Worm (Caenorhabditis elegans): Measurements from ENCODE around the gene pafo-1.

pafo-1 gene

ce11 chrV:11521448-11521847, at the start of gene pafo-1:
pafo-1 (plus strand) TSS chrV:11521703.
- TF ChIP-seq dox-1 (GFP tag; IDR thresholded peaks at IDR 0.05): peak; percentile 95
- TF ChIP-seq chd-7 (tag; optimal IDR thresholded peaks at IDR 0.05): peak; percentile 7
- no peak for TF ChIP-seq zfh-2 (GFP tag; conservative IDR thresholded peaks at IDR 0.05)
- TF ChIP-seq ztf-28 (GFP tag; IDR thresholded peaks at IDR 0.05): no peak
- peak; percentile 61 for TF ChIP-seq madf-8 (GFP tag; conservative IDR thresholded peaks at IDR 0.05)
- TF ChIP-seq ZK185.1 (tag; optimal IDR thresholded peaks at IDR 0.05; ENCODE audit: poor library complexity, severe bottlenecking): peak; percentile 88
- TF ChIP-seq athp-1 (tag; optimal IDR thresholded peaks at IDR 0.05): peak; percentile 21
- TF ChIP-seq Y56A3A.18 (GFP tag; IDR thresholded peaks at IDR 0.05): peak; percentile 82; the same call in 1 of the 2 replicates
- peak; percentile 62; the same call in 1 of the 2 replicates for TF ChIP-seq attf-3 (GFP tag; conservative IDR thresholded peaks at IDR 0.05)
- no peak for TF ChIP-seq cebp-2 (GFP tag; IDR thresholded peaks at IDR 0.05)
- TF ChIP-seq nhr-120 (GFP tag; IDR thresholded peaks at IDR 0.05): no peak
- TF ChIP-seq snpc-3.4 (tag; optimal IDR thresholded peaks at IDR 0.05): peak; percentile 57
- peak; percentile 41 for TF ChIP-seq snpc-4 (GFP tag; optimal IDR thresholded peaks at IDR 0.05)
- peak; percentile 40 to 85 (median 67) for TF ChIP-seq snpc-4 (tag; optimal IDR thresholded peaks at IDR 0.05)
- no peak for TF ChIP-seq hsf-1 (GFP tag; IDR thresholded peaks at IDR 0.05)
- TF ChIP-seq madf-3 (GFP tag; IDR thresholded peaks at IDR 0.05): peak; percentile 76; the same call in 1 of the 2 replicates
- no peak for TF ChIP-seq Y79H2A.3 (GFP tag; conservative IDR thresholded peaks at IDR 0.05)
- no peak for TF ChIP-seq mxl-1 (tag; optimal IDR thresholded peaks at IDR 0.05)
- TF ChIP-seq lir-1 (GFP tag; conservative IDR thresholded peaks at IDR 0.05): 0 out of 2 replicates have a peak, but pooled peaks have one; percentile 42
- TF ChIP-seq nfya-1 (tag; optimal IDR thresholded peaks at IDR 0.05; ENCODE audit: borderline replicate concordance, insufficient read depth): no peak
- peak; percentile 42 for TF ChIP-seq K12H6.12 (tag; optimal IDR thresholded peaks at IDR 0.05)
- TF ChIP-seq F49E8.2 (tag; optimal IDR thresholded peaks at IDR 0.05; ENCODE audit: insufficient read depth): no peak
- TF ChIP-seq madf-6 (GFP tag; IDR thresholded peaks at IDR 0.05): peak; percentile 81
- TF ChIP-seq lin-35 (GFP tag; optimal IDR thresholded peaks at IDR 0.05): peak; percentile 92 to 98 (median 93)
- peak; percentile 35; the same call in 1 of the 2 replicates for TF ChIP-seq ceh-91 (GFP tag; IDR thresholded peaks at IDR 0.05)
- TF ChIP-seq atf-7 (tag; optimal IDR thresholded peaks at IDR 0.05): peak; percentile 42
- 0 out of 2 replicates have a peak, but pooled peaks have one; percentile 58 for TF ChIP-seq ztf-25 (GFP tag; IDR thresholded peaks at IDR 0.05)
- TF ChIP-seq dpl-1 (GFP tag; optimal IDR thresholded peaks at IDR 0.05): peak; percentile 95
- no peak for TF ChIP-seq ztf-22 (GFP tag; optimal IDR thresholded peaks at IDR 0.05)
- no peak for TF ChIP-seq zim-3 (tag; optimal IDR thresholded peaks at IDR 0.05)
- TF ChIP-seq B0035.1 (tag; optimal IDR thresholded peaks at IDR 0.05): peak; percentile 35
- peak; percentile 82 for TF ChIP-seq Y95B8A.8 (GFP tag; IDR thresholded peaks at IDR 0.05)
- TF ChIP-seq lin-40 (tag; optimal IDR thresholded peaks at IDR 0.05): peak; percentile 87
- TF ChIP-seq Y53G8AR.9 (GFP tag; conservative IDR thresholded peaks at IDR 0.05): peak; percentile 91
- peak; percentile 14 for TF ChIP-seq B0261.1 (tag; optimal IDR thresholded peaks at IDR 0.05)
- peak; percentile 90 for TF ChIP-seq efl-1 (GFP tag; optimal IDR thresholded peaks at IDR 0.05)
- TF ChIP-seq unc-130 (GFP tag; optimal IDR thresholded peaks at IDR 0.05): peak; percentile 57
- TF ChIP-seq ztf-6 (GFP tag; IDR thresholded peaks at IDR 0.05): no peak
- no peak for TF ChIP-seq cebp-1 (GFP tag; IDR thresholded peaks at IDR 0.05)
- no peak for TF ChIP-seq cebp-1 (tag; optimal IDR thresholded peaks at IDR 0.05)
- no peak for TF ChIP-seq dpff-1 (tag; optimal IDR thresholded peaks at IDR 0.05)
- TF ChIP-seq rcor-1 (GFP tag; IDR thresholded peaks at IDR 0.05): peak; percentile 88
- TF ChIP-seq nfyb-1 (GFP tag; IDR thresholded peaks at IDR 0.05): peak; percentile 93
- TF ChIP-seq ceh-40 (GFP tag; IDR thresholded peaks at IDR 0.05): no peak
- no peak for TF ChIP-seq ets-4 (GFP tag; optimal IDR thresholded peaks at IDR 0.05)
- peak; percentile 72 for TF ChIP-seq hmg-20 (GFP tag; IDR thresholded peaks at IDR 0.05)
- TF ChIP-seq nhr-179 (tag; optimal IDR thresholded peaks at IDR 0.05): no peak
- TF ChIP-seq lsy-27 (tag; optimal IDR thresholded peaks at IDR 0.05; ENCODE audit: borderline replicate concordance, insufficient read depth): no peak
